Worm (Caenorhabditis elegans): Measurements from ENCODE around the gene atln-2.

ce11 chrIV:14978204-14978603 is 3.2 kb upstream of the atln-2 start:
- TF ChIP-seq pha-4 (tag; optimal IDR thresholded peaks at IDR 0.05) (no peak), ztf-11 (tag; optimal IDR thresholded peaks at IDR 0.05) (no peak), M03D4.4 (tag; optimal IDR thresholded peaks at IDR 0.05) (no peak), unc-62 (GFP tag; optimal IDR thresholded peaks at IDR 0.05) (no peak), nhr-237 (tag; optimal IDR thresholded peaks at IDR 0.05) (no peak), nhr-12 (tag; optimal IDR thresholded peaks at IDR 0.05) (no peak), blmp-1 (tag; optimal IDR thresholded peaks at IDR 0.05) (no peak), elt-3 (tag; optimal IDR thresholded peaks at IDR 0.05) (no peak), lsy-2 (tag; optimal IDR thresholded peaks at IDR 0.05) (no peak), unc-120 (tag; optimal IDR thresholded peaks at IDR 0.05; ENCODE audit: poor library complexity, severe bottlenecking) (no peak)

Data from whole organism, mixed stage, embryonic.